Worm (Caenorhabditis elegans): ENCODE measurements around the gene T24H7.2.

Gene T24H7.2

ce11 chrII:6247011-6247410, at the start of gene T24H7.2:
Gene T24H7.2, plus strand, starts transcription at chrII:6247311.
- TF ChIP-seq flh-1 (GFP tag; optimal IDR thresholded peaks at IDR 0.05) (no peak), bed-3 (GFP tag; optimal IDR thresholded peaks at IDR 0.05) (no peak), ztf-11 (tag; optimal IDR thresholded peaks at IDR 0.05) (no peak), elt-3 (tag; optimal IDR thresholded peaks at IDR 0.05) (no peak), unc-62 (GFP tag; optimal IDR thresholded peaks at IDR 0.05) (no peak), lsy-2 (tag; optimal IDR thresholded peaks at IDR 0.05) (no peak), elt-1 (tag; optimal IDR thresholded peaks at IDR 0.05; ENCODE audit: borderline replicate concordance, insufficient read depth) (no peak), zip-8 (tag; optimal IDR thresholded peaks at IDR 0.05) (no peak), mep-1 (tag; optimal IDR thresholded peaks at IDR 0.05) (no peak), ceh-83 (GFP tag; optimal IDR thresholded peaks at IDR 0.05) (no peak), sptf-1 (tag; optimal IDR thresholded peaks at IDR 0.05) (no peak), unc-39 (tag; optimal IDR thresholded peaks at IDR 0.05) (no peak), drap-1 (GFP tag; optimal IDR thresholded peaks at IDR 0.05) (no peak)

- TF ChIP-seq flh-1 (GFP tag; optimal IDR thresholded peaks at IDR 0.05) (no peak), elt-1 (tag; optimal IDR thresholded peaks at IDR 0.05; ENCODE audit: borderline replicate concordance, insufficient read depth) (no peak), ceh-39 (tag; optimal IDR thresholded peaks at IDR 0.05) (no peak)
Observed at ce11 chrII:6198468-6198867, 48.6 kb upstream of the T24H7.2 start, which contains the start of gene szy-4. Gene szy-4, plus strand, starts transcription at chrII:6198696.

- TF ChIP-seq unc-120 (tag; optimal IDR thresholded peaks at IDR 0.05; ENCODE audit: poor library complexity, severe bottlenecking) (no peak), elt-3 (tag; optimal IDR thresholded peaks at IDR 0.05) (no peak)
Observed at ce11 chrII:6199010-6199409, 48.1 kb upstream of the T24H7.2 start.

ce11 chrII:6202910-6203309, 44.2 kb upstream of the T24H7.2 start, which contains the start of gene C30B5.17:
Gene C30B5.17, minus strand, starts transcription at chrII:6203010.
- no peak for TF ChIP-seq ztf-11 (tag; optimal IDR thresholded peaks at IDR 0.05)
- TF ChIP-seq nhr-12 (tag; optimal IDR thresholded peaks at IDR 0.05): no peak
- TF ChIP-seq ceh-39 (tag; optimal IDR thresholded peaks at IDR 0.05): no peak
- no peak for TF ChIP-seq mls-2 (tag; optimal IDR thresholded peaks at IDR 0.05)
- no peak for TF ChIP-seq pha-4 (tag; optimal IDR thresholded peaks at IDR 0.05)
- no peak for TF ChIP-seq unc-39 (tag; optimal IDR thresholded peaks at IDR 0.05)
- no peak for TF ChIP-seq ceh-43 (GFP tag; optimal IDR thresholded peaks at IDR 0.05)
- no peak for TF ChIP-seq drap-1 (GFP tag; optimal IDR thresholded peaks at IDR 0.05)
- no peak for TF ChIP-seq flh-1 (GFP tag; optimal IDR thresholded peaks at IDR 0.05)
- TF ChIP-seq sptf-1 (tag; optimal IDR thresholded peaks at IDR 0.05): no peak
- TF ChIP-seq unc-62 (GFP tag; optimal IDR thresholded peaks at IDR 0.05): no peak
- TF ChIP-seq ces-1 (GFP tag; optimal IDR thresholded peaks at IDR 0.05): no peak
- TF ChIP-seq nhr-237 (tag; optimal IDR thresholded peaks at IDR 0.05): no peak
- no peak for TF ChIP-seq bed-3 (GFP tag; optimal IDR thresholded peaks at IDR 0.05)
- no peak for TF ChIP-seq mab-5 (tag; optimal IDR thresholded peaks at IDR 0.05)
- TF ChIP-seq unc-120 (tag; optimal IDR thresholded peaks at IDR 0.05; ENCODE audit: poor library complexity, severe bottlenecking): no peak
- no peak for TF ChIP-seq lsy-2 (tag; optimal IDR thresholded peaks at IDR 0.05)

- TF ChIP-seq bed-3 (GFP tag; optimal IDR thresholded peaks at IDR 0.05): no peak
- no peak for TF ChIP-seq ceh-43 (GFP tag; optimal IDR thresholded peaks at IDR 0.05)
- no peak for TF ChIP-seq snpc-4 (tag; optimal IDR thresholded peaks at IDR 0.05)
- TF ChIP-seq mls-2 (tag; optimal IDR thresholded peaks at IDR 0.05): no peak
- TF ChIP-seq hlh-1 (tag; optimal IDR thresholded peaks at IDR 0.05): no peak
- TF ChIP-seq ham-2 (GFP tag; optimal IDR thresholded peaks at IDR 0.05): no peak
- no peak for TF ChIP-seq nhr-237 (tag; optimal IDR thresholded peaks at IDR 0.05)
- TF ChIP-seq nhr-12 (tag; optimal IDR thresholded peaks at IDR 0.05): no peak
- no peak for TF ChIP-seq tbx-8 (GFP tag; optimal IDR thresholded peaks at IDR 0.05)
- TF ChIP-seq unc-62 (GFP tag; optimal IDR thresholded peaks at IDR 0.05): no peak
Observed at ce11 chrII:6207252-6207651, 39.9 kb upstream of the T24H7.2 start.

- TF ChIP-seq ces-1 (GFP tag; optimal IDR thresholded peaks at IDR 0.05): no peak
- no peak for TF ChIP-seq lsy-2 (tag; optimal IDR thresholded peaks at IDR 0.05)
- no peak for TF ChIP-seq nhr-28 (tag; optimal IDR thresholded peaks at IDR 0.05)
- no peak for TF ChIP-seq ceh-83 (GFP tag; optimal IDR thresholded peaks at IDR 0.05)
- no peak for TF ChIP-seq elt-1 (tag; optimal IDR thresholded peaks at IDR 0.05; ENCODE audit: borderline replicate concordance, insufficient read depth)
- TF ChIP-seq pha-4 (tag; optimal IDR thresholded peaks at IDR 0.05): no peak
- no peak for TF ChIP-seq ham-2 (GFP tag; optimal IDR thresholded peaks at IDR 0.05)
- TF ChIP-seq cnd-1 (tag; optimal IDR thresholded peaks at IDR 0.05): no peak
- no peak for TF ChIP-seq flh-1 (GFP tag; optimal IDR thresholded peaks at IDR 0.05)
- TF ChIP-seq blmp-1 (tag; optimal IDR thresholded peaks at IDR 0.05): no peak
- no peak for TF ChIP-seq nhr-237 (tag; optimal IDR thresholded peaks at IDR 0.05)
- TF ChIP-seq elt-3 (tag; optimal IDR thresholded peaks at IDR 0.05): no peak
- no peak for TF ChIP-seq tbx-8 (GFP tag; optimal IDR thresholded peaks at IDR 0.05)
- TF ChIP-seq M03D4.4 (tag; optimal IDR thresholded peaks at IDR 0.05): no peak
- TF ChIP-seq unc-120 (tag; optimal IDR thresholded peaks at IDR 0.05; ENCODE audit: poor library complexity, severe bottlenecking): no peak
Observed at ce11 chrII:6208116-6208515, 39.0 kb upstream of the T24H7.2 start, which contains the start of gene daf-37. Gene daf-37, minus strand, starts transcription at chrII:6208216.
